Fruit fly (Drosophila melanogaster) whole organism: ENCODE data around the gene CG14448.
A peak's percentile ranks its signal among the peaks of the same experiment; 100 is the strongest.

Experiments used
- CG8478 ChIP-seq: fragments of >200 bp; optimal IDR thresholded peaks from 2 replicates; lab custom pipeline; 2018; ENCODE audit warnings: inconsistent platforms
- Dll ChIP-seq: fragments of >200 bp; optimal IDR thresholded peaks from 2 replicates; lab custom pipeline; 2017
- EcR ChIP-seq, 2 experiments: fragments of >200 bp; optimal IDR thresholded peaks; 2 replicates each; lab custom pipeline; 2017; ENCODE audit warnings: missing biosample characterization in 2 of 2, missing genetic modification characterization in 2 of 2, missing genetic modification reagents in 2 of 2
- pan ChIP-seq: fragments of >200 bp; optimal IDR thresholded peaks from 2 replicates; lab custom pipeline; 2017
- psq ChIP-seq: fragments of >200 bp; optimal IDR thresholded peaks from 2 replicates; lab custom pipeline; 2017
- usp ChIP-seq: fragments of >200 bp; optimal IDR thresholded peaks from 2 replicates; lab custom pipeline; 2017; ENCODE audit warnings: missing biosample characterization, missing genetic modification characterization, mixed read lengths

The CG14448 gene

DNA sequence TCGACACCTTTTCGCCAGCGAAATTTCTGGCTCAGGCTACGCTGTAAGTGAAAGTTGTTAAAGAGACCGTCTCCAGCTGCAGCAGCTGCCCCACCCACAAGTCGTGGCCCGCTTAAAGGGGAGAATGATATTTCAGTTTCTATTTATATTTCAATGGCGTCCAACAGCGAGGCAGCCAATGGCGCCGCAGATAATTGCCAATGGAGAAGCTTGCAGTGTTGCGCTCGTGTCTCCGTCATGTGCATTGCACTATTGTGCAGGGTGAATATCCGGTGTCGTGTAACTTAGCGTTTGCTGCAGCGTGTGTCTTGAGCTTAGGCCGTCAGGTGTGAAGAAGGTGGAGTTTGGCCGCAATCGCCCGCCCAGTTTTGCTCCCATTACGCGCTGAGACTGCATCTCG is 33.1 kb downstream of the CG14448 start:
- no peak for TF ChIP-seq Dll (lab: Kevin White, UChicago)
- TF ChIP-seq psq = no peak
- TF ChIP-seq usp (GFP tag; lab: Kevin White, UChicago) = no peak
- no peak for TF ChIP-seq EcR (GFP tag; optimal IDR thresholded peaks at IDR 0.05; lab: Kevin White, UChicago)
- no peak for TF ChIP-seq CG8478 (lab: Kevin White, UChicago)

DNA sequence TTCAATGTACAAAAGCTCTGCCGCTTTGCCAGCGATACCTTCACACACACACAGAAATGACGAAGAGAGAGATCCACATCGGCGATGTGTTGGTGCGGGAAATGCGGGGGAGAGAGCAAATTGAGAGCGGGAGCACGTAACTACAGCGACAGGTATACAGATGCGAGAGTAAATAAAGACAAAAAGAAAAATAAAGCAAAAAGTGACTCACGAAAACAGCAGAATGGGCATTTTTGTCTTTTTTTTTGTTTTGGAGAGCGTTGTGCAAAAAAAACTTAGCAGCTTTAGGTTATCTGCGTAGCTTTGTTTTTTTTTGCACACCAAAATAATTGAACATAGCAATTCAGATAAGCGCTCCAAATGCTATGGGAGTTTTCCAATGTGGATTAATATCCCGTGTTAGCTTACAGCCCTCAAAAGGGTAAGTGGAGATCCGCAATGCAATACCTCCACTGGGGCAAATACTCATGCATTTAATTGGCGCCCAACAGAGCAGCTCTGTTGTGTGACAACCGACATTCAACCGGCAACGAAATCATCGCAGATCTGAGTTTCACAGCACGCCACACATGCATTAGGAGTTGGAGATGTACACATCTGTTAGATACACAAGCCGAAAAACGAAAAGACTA is 34.4 kb downstream of the CG14448 start:
- TF ChIP-seq usp (GFP tag; lab: Kevin White, UChicago) = no peak
- TF ChIP-seq psq = no peak
- peak in 1 of 2 experiments; percentile 24 for TF ChIP-seq EcR (GFP tag; optimal IDR thresholded peaks at IDR 0.05; lab: Kevin White, UChicago)
- TF ChIP-seq Dll (lab: Kevin White, UChicago) = peak; percentile 85

DNA sequence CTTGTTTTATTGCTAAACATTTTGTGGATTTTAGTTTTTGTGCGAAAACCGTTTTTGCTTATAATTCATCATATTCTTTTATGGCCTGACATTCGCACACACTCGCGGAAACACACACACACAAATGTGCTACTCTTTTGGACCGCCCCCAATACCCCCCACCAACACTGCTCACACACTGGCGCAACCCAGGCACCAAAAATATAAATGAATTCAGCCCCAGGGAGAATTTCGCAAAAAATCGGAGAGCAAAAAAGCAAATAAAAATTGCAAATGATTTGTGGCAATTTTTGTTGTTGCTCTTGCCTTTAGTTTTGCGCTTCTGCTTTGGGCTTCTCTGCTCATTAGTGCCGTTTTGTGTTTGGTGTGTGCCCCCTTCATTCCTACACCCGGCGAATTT is 35.0 kb downstream of the CG14448 start:
- TF ChIP-seq EcR (GFP tag; optimal IDR thresholded peaks at IDR 0.05; lab: Kevin White, UChicago) = no peak
- TF ChIP-seq Dll (lab: Kevin White, UChicago) = no peak
- TF ChIP-seq pan (lab: Kevin White, UChicago) = no peak
- TF ChIP-seq CG8478 (lab: Kevin White, UChicago) = no peak
- no peak for TF ChIP-seq usp (GFP tag; lab: Kevin White, UChicago)
- no peak for TF ChIP-seq psq

DNA sequence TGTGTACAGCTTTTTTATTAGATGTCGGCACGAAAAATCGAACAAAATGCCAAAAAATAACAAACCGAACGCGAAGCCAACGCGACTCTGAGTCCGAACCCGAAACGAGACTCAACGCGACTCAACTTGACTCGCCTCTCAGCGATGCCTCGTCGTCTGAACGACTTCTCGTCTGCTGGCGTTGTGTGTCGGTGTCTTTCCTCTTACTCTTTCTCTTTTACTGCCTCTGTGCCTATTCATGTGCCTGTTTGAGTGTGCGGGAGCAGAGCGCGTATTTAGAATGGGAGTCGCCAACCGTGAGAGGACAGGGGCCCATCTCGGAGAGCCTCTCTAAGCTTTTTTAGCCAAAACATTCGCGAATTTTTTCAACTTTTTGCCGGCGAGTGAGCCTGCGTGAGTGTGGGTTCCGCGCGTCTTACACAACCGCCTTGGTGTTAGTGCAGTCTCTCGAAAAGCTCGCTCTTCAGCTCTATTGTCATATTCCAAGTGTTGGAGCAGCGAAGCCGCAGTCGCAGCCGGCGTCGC is 36.5 kb downstream of the CG14448 start:
- TF ChIP-seq EcR (GFP tag; optimal IDR thresholded peaks at IDR 0.05; lab: Kevin White, UChicago) (no peak), Dll (lab: Kevin White, UChicago) (peak; percentile 98)

DNA sequence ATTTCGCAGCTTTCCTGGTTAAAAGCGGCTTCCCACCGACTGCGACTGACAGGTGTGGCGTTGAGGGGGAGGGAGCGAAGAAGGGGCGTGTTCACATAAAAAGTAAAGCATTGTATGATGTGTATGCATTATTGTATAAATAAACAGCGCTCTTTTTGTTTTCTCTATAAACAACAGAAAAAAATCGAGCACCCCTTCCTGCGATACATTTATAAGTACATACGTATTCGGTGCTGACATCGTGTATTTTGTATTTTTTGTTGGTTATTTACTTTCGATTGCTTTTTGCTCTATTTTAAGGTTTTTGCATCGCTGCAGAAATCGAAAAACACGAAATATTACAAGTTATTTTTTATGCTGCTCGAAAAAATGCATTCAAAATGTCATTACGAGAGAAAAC is 38.0 kb downstream of the CG14448 start:
- TF ChIP-seq Dll (lab: Kevin White, UChicago) = no peak

DNA sequence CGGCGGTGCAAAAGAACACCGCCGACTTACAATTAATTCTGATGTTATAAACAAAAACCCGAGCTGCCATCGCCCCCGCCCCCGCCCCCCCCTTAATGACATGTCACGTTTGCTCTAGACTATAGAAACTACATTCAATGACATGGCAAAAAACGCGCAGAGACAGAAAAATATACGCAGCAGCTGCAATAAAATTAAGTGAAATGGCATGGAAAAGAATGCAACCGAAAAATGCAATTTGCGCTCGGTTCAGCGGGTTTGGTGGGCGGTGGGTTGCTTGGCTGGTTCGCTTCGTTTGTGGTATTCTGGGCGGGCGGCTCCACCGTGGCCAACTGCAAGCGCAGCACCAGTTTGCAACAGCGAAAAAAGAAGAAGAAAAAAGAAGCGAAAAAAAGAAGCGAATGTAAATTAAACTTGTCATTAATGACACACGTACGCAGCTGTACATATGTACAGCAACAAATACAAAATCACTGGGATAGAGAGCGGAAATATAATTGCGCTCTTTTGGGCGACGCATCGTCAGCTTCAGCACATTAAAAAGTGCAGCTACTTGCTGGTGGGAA is 42.0 kb downstream of the CG14448 start:
- TF ChIP-seq CG8478 (lab: Kevin White, UChicago) (no peak), psq (no peak), usp (GFP tag; lab: Kevin White, UChicago) (no peak), EcR (GFP tag; optimal IDR thresholded peaks at IDR 0.05; lab: Kevin White, UChicago) (no peak)

DNA sequence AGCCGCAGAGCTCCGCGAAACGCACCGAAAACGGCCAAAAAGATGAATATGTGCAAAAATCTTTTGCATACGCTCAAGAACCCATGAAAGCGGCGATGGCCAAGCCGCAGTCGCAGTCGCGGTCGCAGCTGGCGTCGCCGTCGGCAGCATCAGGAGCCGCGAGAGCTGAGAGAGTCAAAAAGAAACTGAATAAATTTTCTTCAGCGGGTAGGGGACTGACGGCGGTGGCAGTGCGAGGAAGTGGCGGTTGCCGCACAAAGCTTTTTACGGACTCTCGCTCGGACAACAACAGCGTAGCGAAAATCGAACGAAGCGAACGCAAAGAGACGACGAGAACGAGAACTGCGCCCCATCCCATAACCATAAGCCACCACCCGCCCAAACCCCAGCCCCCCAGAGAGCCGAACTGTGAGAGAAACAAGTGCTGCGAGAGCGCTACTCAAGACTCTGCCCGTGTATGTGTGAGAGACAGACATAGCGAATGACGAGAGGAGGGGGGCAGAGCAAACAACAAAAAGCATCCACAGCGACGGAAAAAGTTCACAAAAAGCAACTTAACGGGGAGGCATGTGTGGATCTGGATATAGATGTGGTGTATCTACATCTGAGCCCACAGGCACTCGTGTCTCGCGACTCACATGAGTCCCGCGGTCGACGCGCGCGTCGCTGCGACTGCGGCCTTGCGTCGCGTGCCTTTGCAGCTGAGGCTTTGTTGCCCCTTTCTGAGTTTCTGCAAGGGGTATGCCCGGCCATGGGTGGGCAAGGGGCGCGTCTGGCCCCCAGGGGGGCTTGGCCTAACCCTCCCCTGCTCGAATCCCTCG is 47.1 kb downstream of the CG14448 start, which contains the start of gene jim:
Gene jim (minus strand): TSS at position 51 of the 821 bp plus-strand sequence.
- TF ChIP-seq EcR (GFP tag; optimal IDR thresholded peaks at IDR 0.05; lab: Kevin White, UChicago) (peak in 1 of 2 experiments; percentile 43), psq (no peak), Dll (lab: Kevin White, UChicago) (peak; percentile 99), pan (lab: Kevin White, UChicago) (no peak), CG8478 (lab: Kevin White, UChicago) (no peak), usp (GFP tag; lab: Kevin White, UChicago) (no peak)

DNA sequence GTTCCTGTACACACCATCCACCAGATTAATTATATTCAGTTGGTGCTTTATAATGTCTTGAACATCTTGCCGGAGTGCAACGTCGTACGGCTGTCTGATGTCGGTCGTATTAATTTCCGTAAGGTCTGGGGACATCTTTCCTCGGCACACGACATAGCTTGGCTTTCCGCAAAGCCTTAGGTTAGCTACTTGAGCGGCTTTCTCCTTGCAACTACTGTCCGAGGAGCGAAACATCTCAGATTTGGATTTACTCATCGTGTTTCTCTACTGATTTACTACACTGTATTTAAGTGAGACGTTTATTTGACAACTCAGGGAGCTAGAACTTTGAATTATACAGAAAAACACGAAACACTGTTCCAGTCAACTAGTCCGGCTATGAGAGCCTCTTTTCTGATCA is 48.5 kb downstream of the CG14448 start, which contains the start of the genes CG11226 and CG45428:
Gene CG11226 (plus strand): TSS at position 301 of the 400 bp plus-strand sequence.
Gene CG45428 (minus strand): TSS at position 303 of the 400 bp plus-strand sequence.
- TF ChIP-seq EcR (GFP tag; optimal IDR thresholded peaks at IDR 0.05; lab: Kevin White, UChicago) (no peak), usp (GFP tag; lab: Kevin White, UChicago) (no peak), pan (lab: Kevin White, UChicago) (no peak), CG8478 (lab: Kevin White, UChicago) (no peak), Dll (lab: Kevin White, UChicago) (no peak), psq (no peak)

DNA sequence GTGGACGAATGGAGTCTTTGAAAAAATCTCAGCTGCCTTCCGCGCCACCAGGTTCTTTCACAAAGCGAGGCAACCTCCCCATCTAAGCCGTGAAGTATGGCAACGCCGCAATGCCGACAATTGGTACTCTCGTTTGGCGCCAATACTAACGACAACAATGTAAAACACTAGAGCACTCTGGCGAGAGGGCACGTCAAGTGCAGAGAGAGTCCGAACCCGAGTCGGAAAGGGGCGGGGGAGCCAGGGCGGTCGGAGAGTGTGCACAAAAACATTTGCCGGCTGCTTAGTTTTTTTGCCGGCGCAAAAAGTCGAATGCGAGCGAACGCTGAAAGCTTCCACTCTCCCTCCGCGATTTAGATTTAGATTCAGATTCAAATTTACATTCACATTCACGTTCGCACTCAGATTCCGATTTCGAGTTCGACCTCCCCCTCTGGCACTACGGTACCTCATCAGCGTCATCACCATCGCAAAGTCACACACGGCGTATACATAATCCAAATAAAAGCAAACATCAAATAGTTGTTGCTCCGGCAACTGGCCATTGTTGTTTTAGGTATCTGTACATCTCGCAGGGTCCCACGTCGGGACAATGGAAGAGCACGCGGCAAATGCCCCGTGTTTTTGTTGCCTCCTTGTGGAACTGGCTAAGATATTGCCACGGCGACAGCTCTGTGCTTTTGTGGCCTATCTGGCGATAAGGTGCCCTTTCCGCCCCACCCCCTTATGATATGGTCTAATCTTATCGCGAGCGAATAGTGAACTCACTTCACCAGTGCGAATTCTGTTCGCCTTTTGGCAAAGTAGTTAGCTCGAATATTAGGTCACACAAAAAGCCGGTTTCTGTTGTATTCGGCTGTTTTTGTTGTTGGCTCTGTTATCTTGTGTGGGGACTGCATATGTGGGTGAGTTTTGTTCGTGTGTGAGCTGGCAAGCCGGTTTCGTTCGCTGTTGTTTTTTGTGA is 49.7 kb downstream of the CG14448 start:
- TF ChIP-seq EcR (GFP tag; optimal IDR thresholded peaks at IDR 0.05; lab: Kevin White, UChicago) (peak in 1 of 2 experiments; percentile 34), Dll (lab: Kevin White, UChicago) (no peak), pan (lab: Kevin White, UChicago) (no peak), usp (GFP tag; lab: Kevin White, UChicago) (no peak)
